Fruit fly (Drosophila melanogaster) whole organism, wandering third instar larva: ENCODE results near the gene TBC1d7.

ENCODE experiments used
- fru ChIP-seq: fragments of 200-800 bp; sonication (Bioruptor generic); optimal IDR thresholded peaks from 3 replicates; lab custom pipeline; 2016; ENCODE audit warnings: missing biosample characterization, mild to moderate bottlenecking, missing genetic modification characterization
- psq ChIP-seq: fragments of 200-800 bp; sonication (Bioruptor generic); optimal IDR thresholded peaks from 3 replicates; lab custom pipeline; 2017; ENCODE audit warnings: missing biosample characterization, mild to moderate bottlenecking, missing genetic modification characterization, moderate library complexity

DNA sequence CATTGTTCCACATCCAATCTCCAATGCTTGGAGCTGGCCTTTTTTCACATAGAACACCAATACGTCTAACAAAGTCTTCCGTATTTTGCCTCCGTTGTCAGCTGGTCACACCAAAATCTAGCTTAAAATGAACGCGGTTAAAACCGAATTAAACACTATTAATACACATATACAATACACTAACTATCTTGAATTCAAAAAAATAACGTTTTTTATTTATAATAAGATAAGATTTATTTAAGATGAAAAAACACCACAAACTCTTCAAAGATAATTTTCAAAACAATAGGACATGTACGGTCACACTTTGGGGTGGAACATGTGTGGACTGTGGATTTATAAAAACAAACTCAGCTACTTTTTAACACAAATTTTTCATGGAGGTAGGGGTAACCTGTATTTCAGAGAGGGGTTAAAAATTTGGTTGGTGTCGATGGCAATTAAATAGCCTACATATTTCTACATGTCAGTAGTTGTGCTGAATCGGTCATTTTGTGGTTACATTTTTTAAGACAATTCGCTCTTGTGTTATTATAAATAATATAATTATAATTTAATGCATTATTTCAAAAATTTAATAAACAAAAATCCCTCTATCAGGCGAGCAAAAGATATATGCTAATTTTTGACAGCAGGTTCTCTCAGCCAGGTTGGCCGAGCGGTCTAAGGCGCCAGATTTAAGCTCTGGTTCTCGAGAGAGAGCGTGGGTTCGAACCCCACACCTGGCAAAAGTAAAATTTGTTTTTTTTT, 49.0 kb upstream of the TBC1d7 start, which contains the start of gene CG13605:
- TF ChIP-seq psq (peak; percentile 58), fru (GFP tag; lab: Kevin White, UChicago) (peak; percentile 63)
